Fruit fly (Drosophila melanogaster) whole organism, prepupa: ENCODE results near the gene CG10317.

ENCODE experiments used
- CG11762 ChIP-seq: fragments of 200-800 bp; sonication (Bioruptor generic); optimal IDR thresholded peaks from 3 replicates; lab custom pipeline; 2016; ENCODE audit warnings: missing biosample characterization, missing genetic modification characterization; ENCODE audit not compliant: insufficient read depth
- lz ChIP-seq: fragments of 200-800 bp; sonication (Bioruptor generic); optimal IDR thresholded peaks from 3 replicates; lab custom pipeline; 2016; ENCODE audit warnings: missing biosample characterization, missing genetic modification characterization

- TF ChIP-seq CG11762 (no peak), lz (no peak)
These were observed 36.0 kb downstream of the CG10317 start for dm6 chr3R:16334329-16334728.
